Worm (Caenorhabditis elegans) whole organism, young adult: Measurements from ENCODE around the gene sru-40.
A peak's percentile ranks its signal among the peaks of the same experiment; 100 is the strongest.

Experiments used
- B0035.1 ChIP-seq: sonication (generic microtip); optimal IDR thresholded peaks from 2 replicates; lab custom pipeline; 2016; ENCODE audit warnings: missing genetic modification characterization, mild to moderate bottlenecking, missing compliant biosample characterization, missing genotype, missing genetic modification reagents
- B0261.1 ChIP-seq: sonication (generic microtip); optimal IDR thresholded peaks from 2 replicates; lab custom pipeline; 2016; ENCODE audit warnings: mild to moderate bottlenecking, missing genetic modification characterization, moderate library complexity, missing compliant biosample characterization
- C06A6.2 ChIP-seq: fragments of 200-800 bp; sonication (Bioruptor generic); conservative IDR thresholded peaks from 2 replicates; pipeline ENCODE4 v1.3.6; 2022; ENCODE audit warnings: missing genetic modification characterization, missing compliant biosample characterization
- C17E4.6 ChIP-seq: fragments of 200-800 bp; sonication (Bioruptor generic); IDR thresholded peaks from 2 replicates; pipeline ENCODE4 v1.3.6; 2022; ENCODE audit warnings: missing genetic modification reagents, missing genetic modification characterization, missing compliant biosample characterization
- F23B12.7 ChIP-seq: sonication (generic microtip); optimal IDR thresholded peaks from 2 replicates; lab custom pipeline; 2017; ENCODE audit warnings: missing genetic modification characterization, mild to moderate bottlenecking, missing compliant biosample characterization, antibody characterized with exemption, moderate library complexity; ENCODE audit not compliant: insufficient read depth
- F49E8.2 ChIP-seq: sonication (generic microtip); optimal IDR thresholded peaks from 3 replicates; lab custom pipeline; 2017; ENCODE audit warnings: missing genetic modification characterization, mild to moderate bottlenecking, missing compliant biosample characterization, antibody characterized with exemption, moderate library complexity; ENCODE audit not compliant: insufficient read depth
- F52B5.7 ChIP-seq: sonication (generic microtip); optimal IDR thresholded peaks from 2 replicates; lab custom pipeline; 2016; ENCODE audit warnings: mild to moderate bottlenecking, missing genetic modification characterization, missing compliant biosample characterization
- F57A8.1 ChIP-seq: fragments of 200-800 bp; sonication (Bioruptor generic); optimal IDR thresholded peaks from 2 replicates; lab custom pipeline; 2018; ENCODE audit warnings: mild to moderate bottlenecking, missing genetic modification characterization, moderate library complexity, missing compliant biosample characterization
- F57C9.4 ChIP-seq: sonication (generic microtip); optimal IDR thresholded peaks from 2 replicates; lab custom pipeline; 2017; ENCODE audit warnings: mild to moderate bottlenecking, missing genetic modification characterization, missing compliant biosample characterization
- K11D2.4 ChIP-seq: fragments of 200-800 bp; sonication (Bioruptor generic); IDR thresholded peaks from 2 replicates; pipeline ENCODE4 v1.3.6; 2022; ENCODE audit warnings: missing genetic modification reagents, missing genetic modification characterization, missing compliant biosample characterization
- T07F8.4 ChIP-seq: sonication (generic microtip); optimal IDR thresholded peaks from 2 replicates; lab custom pipeline; 2016; ENCODE audit warnings: mild to moderate bottlenecking, missing genetic modification characterization, moderate library complexity, missing compliant biosample characterization
- T26A5.8 ChIP-seq: sonication (generic microtip); optimal IDR thresholded peaks from 2 replicates; lab custom pipeline; 2016; ENCODE audit warnings: missing genetic modification characterization, missing compliant biosample characterization
- Y56A3A.18 ChIP-seq: fragments of 200-800 bp; sonication (Bioruptor generic); IDR thresholded peaks from 2 replicates; pipeline ENCODE4 v1.3.6; 2022; ENCODE audit warnings: missing genetic modification reagents, missing genetic modification characterization, missing compliant biosample characterization
- Y79H2A.3 ChIP-seq: fragments of 200-800 bp; sonication (Bioruptor generic); conservative IDR thresholded peaks from 2 replicates; pipeline ENCODE4 v1.3.6; 2022; ENCODE audit warnings: missing genetic modification reagents, missing genetic modification characterization, missing compliant biosample characterization
- attf-6 ChIP-seq: fragments of 200-800 bp; sonication (Bioruptor generic); IDR thresholded peaks from 2 replicates; pipeline ENCODE4 v1.3.6; 2022; ENCODE audit warnings: missing genetic modification reagents, missing genetic modification characterization, missing compliant biosample characterization
- bed-1 ChIP-seq: fragments of 200-800 bp; sonication (Bioruptor generic); IDR thresholded peaks from 2 replicates; pipeline ENCODE4 v1.3.6; 2022; ENCODE audit warnings: missing genetic modification reagents, missing genetic modification characterization, missing compliant biosample characterization
- ceh-58 ChIP-seq: fragments of 200-800 bp; sonication (Bioruptor generic); IDR thresholded peaks from 2 replicates; pipeline ENCODE4 v1.3.6; 2022; ENCODE audit warnings: missing genetic modification characterization, missing compliant biosample characterization
- dox-1 ChIP-seq: fragments of 200-800 bp; sonication (Bioruptor generic); IDR thresholded peaks from 2 replicates; pipeline ENCODE4 v1.3.6; 2022; ENCODE audit warnings: missing genetic modification reagents, missing genetic modification characterization, missing compliant biosample characterization
- efl-1 ChIP-seq: fragments of 150-350 bp; optimal IDR thresholded peaks from 2 replicates; lab custom pipeline; 2014; ENCODE audit warnings: missing biosample characterization, missing genetic modification reagents, missing genetic modification characterization
- egl-44 ChIP-seq: fragments of 200-800 bp; sonication (Bioruptor generic); IDR thresholded peaks from 2 replicates; pipeline ENCODE4 v1.3.6; 2022; ENCODE audit warnings: missing genetic modification reagents, missing genetic modification characterization, missing compliant biosample characterization
- egrh-3 ChIP-seq: fragments of 200-800 bp; sonication (Bioruptor generic); IDR thresholded peaks from 2 replicates; pipeline ENCODE4 v1.3.6; 2022; ENCODE audit warnings: missing genetic modification reagents, missing genetic modification characterization, missing compliant biosample characterization
- hlh-26 ChIP-seq: fragments of 200-800 bp; sonication (Bioruptor generic); conservative IDR thresholded peaks from 2 replicates; pipeline ENCODE4 v1.3.6; 2022; ENCODE audit warnings: missing genetic modification reagents, missing genetic modification characterization, missing compliant biosample characterization
- lag-1 ChIP-seq: fragments of 200-800 bp; sonication (Bioruptor generic); IDR thresholded peaks from 2 replicates; pipeline ENCODE4 v1.3.6; 2022; ENCODE audit warnings: missing genetic modification reagents, missing genetic modification characterization, missing compliant biosample characterization
- let-607 ChIP-seq, 2 experiments: fragments of 200-800 bp in 1 of 2; sonication (Bioruptor generic) in 1 of 2; sonication (generic microtip) in 1 of 2; optimal IDR thresholded peaks; 2 replicates each; lab custom pipeline; 2016 to 2018; ENCODE audit warnings: mild to moderate bottlenecking in 2 of 2, missing compliant biosample characterization in 2 of 2, missing genetic modification characterization in 2 of 2, moderate library complexity in 2 of 2, missing genotype in 1 of 2
- lin-35 ChIP-seq, 3 experiments: fragments of 150-350 bp in 2 of 3; sonication (generic microtip) in 1 of 3; optimal IDR thresholded peaks; 2 replicates each; lab custom pipeline; 2014 to 2018; ENCODE audit warnings: missing biosample characterization in 3 of 3, missing genetic modification characterization in 3 of 3, missing genetic modification reagents in 3 of 3
- lsl-1 ChIP-seq: fragments of 200-800 bp; sonication (Bioruptor generic); optimal IDR thresholded peaks from 2 replicates; lab custom pipeline; 2018; ENCODE audit warnings: mild to moderate bottlenecking, missing genetic modification characterization, moderate library complexity, missing compliant biosample characterization
- madf-10 ChIP-seq: sonication (generic microtip); optimal IDR thresholded peaks from 2 replicates; lab custom pipeline; 2016; ENCODE audit warnings: mild to moderate bottlenecking, missing genetic modification characterization, missing compliant biosample characterization
- madf-3 ChIP-seq: fragments of 200-800 bp; sonication (Bioruptor generic); IDR thresholded peaks from 2 replicates; pipeline ENCODE4 v1.3.6; 2022; ENCODE audit warnings: missing genetic modification reagents, missing genetic modification characterization, missing compliant biosample characterization
- madf-8 ChIP-seq: fragments of 200-800 bp; sonication (Bioruptor generic); conservative IDR thresholded peaks from 2 replicates; pipeline ENCODE4 v1.3.6; 2022; ENCODE audit warnings: missing genetic modification reagents, missing genetic modification characterization, missing compliant biosample characterization
- mcd-1 ChIP-seq: fragments of 200-800 bp; sonication (Bioruptor generic); IDR thresholded peaks from 2 replicates; pipeline ENCODE4 v1.3.6; 2022; ENCODE audit warnings: missing genetic modification reagents, missing genetic modification characterization, missing compliant biosample characterization
- mel-28 ChIP-seq: sonication (generic microtip); optimal IDR thresholded peaks from 2 replicates; lab custom pipeline; 2016; ENCODE audit warnings: borderline replicate concordance, mild to moderate bottlenecking, missing genetic modification characterization, missing compliant biosample characterization
- nhr-80 ChIP-seq: sonication (generic microtip); optimal IDR thresholded peaks from 2 replicates; lab custom pipeline; 2016; ENCODE audit warnings: missing genetic modification characterization, missing compliant biosample characterization
- rcor-1 ChIP-seq: fragments of 200-800 bp; sonication (Bioruptor generic); IDR thresholded peaks from 2 replicates; pipeline ENCODE4 v1.3.6; 2022; ENCODE audit warnings: missing genetic modification reagents, missing genetic modification characterization, missing compliant biosample characterization
- rec-8 ChIP-seq, 2 experiments: sonication (generic microtip); optimal IDR thresholded peaks; 2 replicates each; lab custom pipeline; 2016; ENCODE audit warnings: mild to moderate bottlenecking in 2 of 2, missing genetic modification characterization in 2 of 2, missing genetic modification reagents in 2 of 2, missing genotype in 2 of 2, missing biosample characterization in 1 of 2, missing compliant biosample characterization in 1 of 2, moderate library complexity in 1 of 2
- repo-1 ChIP-seq: sonication (generic microtip); optimal IDR thresholded peaks from 2 replicates; lab custom pipeline; 2017; ENCODE audit warnings: mild to moderate bottlenecking, missing genetic modification characterization, missing compliant biosample characterization
- sea-2 ChIP-seq: fragments of 200-800 bp; sonication (Bioruptor generic); IDR thresholded peaks from 2 replicates; pipeline ENCODE4 v1.3.6; 2022; ENCODE audit warnings: missing genetic modification characterization, missing compliant biosample characterization
- snpc-1.1 ChIP-seq: sonication (generic microtip); optimal IDR thresholded peaks from 2 replicates; lab custom pipeline; 2017; ENCODE audit warnings: missing genetic modification characterization, mild to moderate bottlenecking, missing compliant biosample characterization, antibody characterized with exemption, moderate library complexity, missing genotype, missing genetic modification reagents; ENCODE audit not compliant: insufficient read depth
- snpc-3.4 ChIP-seq: sonication (generic microtip); optimal IDR thresholded peaks from 2 replicates; lab custom pipeline; 2017; ENCODE audit warnings: missing genetic modification characterization, mild to moderate bottlenecking, missing compliant biosample characterization, antibody characterized with exemption, moderate library complexity, missing genotype, missing genetic modification reagents
- somi-1 ChIP-seq: fragments of 200-800 bp; sonication (Bioruptor generic); optimal IDR thresholded peaks from 2 replicates; lab custom pipeline; 2018; ENCODE audit warnings: mild to moderate bottlenecking, missing genetic modification characterization, missing compliant biosample characterization
- tbp1 ChIP-seq: fragments of 200-800 bp; sonication (Bioruptor generic); optimal IDR thresholded peaks from 2 replicates; lab custom pipeline; 2018; ENCODE audit warnings: mild to moderate bottlenecking, missing genetic modification characterization, missing compliant biosample characterization
- ztf-25 ChIP-seq: fragments of 200-800 bp; sonication (Bioruptor generic); IDR thresholded peaks from 2 replicates; pipeline ENCODE4 v1.3.6; 2022; ENCODE audit warnings: missing genetic modification reagents, missing genetic modification characterization, missing compliant biosample characterization

The sru-40 gene

ce11 chrV:9796002-9796401 is 37.8 kb downstream of the sru-40 start:
- no peak for TF ChIP-seq attf-6 (GFP tag; lab: Robert Waterston, UW)
- TF ChIP-seq lag-1 (GFP tag; lab: Robert Waterston, UW) = no peak
- no peak for TF ChIP-seq egl-44
- TF ChIP-seq T07F8.4 (tag; lab: Kevin White, UChicago) = no peak
- TF ChIP-seq rec-8 (tag; optimal IDR thresholded peaks at IDR 0.05; lab: Kevin White, UChicago) = no peak
- TF ChIP-seq ceh-58 (GFP tag; lab: Robert Waterston, UW) = no peak
- TF ChIP-seq Y56A3A.18 = no peak
- TF ChIP-seq bed-1 = no peak
- TF ChIP-seq snpc-3.4 (tag; lab: Kevin White, UChicago) = no peak
- TF ChIP-seq madf-10 (tag; lab: Kevin White, UChicago) = no peak
- no peak for TF ChIP-seq hlh-26 (GFP tag; lab: Robert Waterston, UW)
- TF ChIP-seq ztf-25 (GFP tag; lab: Robert Waterston, UW) = no peak
- no peak for TF ChIP-seq somi-1

ce11 chrV:9794997-9795396 is 38.8 kb downstream of the sru-40 start:
- TF ChIP-seq nhr-80 (tag; lab: Kevin White, UChicago) (peak; percentile 30), madf-3 (GFP tag; lab: Robert Waterston, UW) (no peak), snpc-1.1 (tag; lab: Kevin White, UChicago) (no peak), efl-1 (GFP tag; lab: Kevin White, UChicago) (no peak), F23B12.7 (tag; lab: Kevin White, UChicago) (no peak), let-607 (tag; optimal IDR thresholded peaks at IDR 0.05; lab: Kevin White, UChicago) (peak in 1 of 2 experiments; percentile 52), Y79H2A.3 (GFP tag; lab: Robert Waterston, UW) (no peak)

ce11 chrV:9791332-9791731 is 42.5 kb downstream of the sru-40 start, which contains the start of gene lipl-2:
Gene lipl-2 (plus strand): TSS chrV:9791567.
- TF ChIP-seq tbp1 (GFP tag; lab: Kevin White, UChicago) = peak; percentile 8
- peak in 1 of 2 experiments; percentile 57 for TF ChIP-seq let-607 (tag; optimal IDR thresholded peaks at IDR 0.05; lab: Kevin White, UChicago)
- TF ChIP-seq nhr-80 (tag; lab: Kevin White, UChicago) = peak; percentile 68
- TF ChIP-seq madf-8 (GFP tag; lab: Robert Waterston, UW) = no peak
- TF ChIP-seq, all 124 proteins: peak for 3

- TF ChIP-seq B0035.1 (peak; percentile 77), mcd-1 (GFP tag; lab: Robert Waterston, UW) (peak; percentile 92), C06A6.2 (peak; percentile 93), tbp1 (GFP tag; lab: Kevin White, UChicago) (peak; percentile 73), C17E4.6 (GFP tag; lab: Robert Waterston, UW) (peak; percentile 54; the same call in 1 of the 2 replicates), let-607 (tag; optimal IDR thresholded peaks at IDR 0.05; lab: Kevin White, UChicago) (peak; percentile 97 to 98), F52B5.7 (tag; lab: Kevin White, UChicago) (peak; percentile 31), T26A5.8 (tag; lab: Kevin White, UChicago) (no peak), lsl-1 (peak; percentile 68), F57C9.4 (tag; lab: Kevin White, UChicago) (no peak), snpc-3.4 (tag; lab: Kevin White, UChicago) (no peak), repo-1 (tag; lab: Kevin White, UChicago) (peak; percentile 96), rcor-1 (peak; percentile 92), egrh-3 (no peak), K11D2.4 (peak; percentile 96), ceh-58 (GFP tag; lab: Robert Waterston, UW) (no peak), lag-1 (GFP tag; lab: Robert Waterston, UW) (0 out of 2 replicates have a peak, but pooled peaks have one; percentile 56), B0261.1 (tag; lab: Kevin White, UChicago) (peak; percentile 12), dox-1 (GFP tag; lab: Robert Waterston, UW) (peak; percentile 98), F57A8.1 (GFP tag; lab: Kevin White, UChicago) (no peak), F49E8.2 (tag; lab: Kevin White, UChicago) (peak; percentile 3), sea-2 (peak; percentile 70; the same call in 1 of the 2 replicates), mel-28 (tag; lab: Kevin White, UChicago) (no peak), lin-35 (GFP tag; optimal IDR thresholded peaks at IDR 0.05; lab: Kevin White, UChicago) (peak in 1 of 3 experiments; percentile 87)
These were observed 44.0 kb downstream of the sru-40 start, which contains the start of gene ztf-7 for ce11 chrV:9789657-9790261. Gene ztf-7 (minus strand): TSS chrV:9789707.
